Worm (Caenorhabditis elegans): ENCODE measurements around the gene nhr-9.
A peak's percentile ranks its signal among the peaks of the same experiment; 100 is the strongest.

Gene nhr-9

DNA sequence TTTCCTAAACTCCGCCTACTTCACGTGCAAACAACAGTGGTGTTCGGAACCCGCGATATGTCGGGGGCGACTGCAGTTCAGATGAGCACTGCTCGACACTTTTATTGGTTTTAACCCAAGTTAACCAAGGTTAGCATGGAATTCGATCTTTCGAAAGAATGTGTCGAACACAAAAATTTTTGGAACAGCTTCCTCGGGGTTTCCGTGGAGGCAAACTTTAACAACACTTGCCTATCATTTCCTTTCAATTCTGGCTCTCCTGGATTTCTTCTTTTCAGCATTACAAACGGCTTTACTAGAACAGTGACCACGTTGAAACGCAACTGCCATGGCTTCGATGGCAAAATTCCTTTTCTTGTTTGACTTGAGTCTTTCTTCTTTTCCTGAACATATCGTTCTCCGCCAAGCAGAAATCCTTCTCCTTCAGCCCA is 46.0 kb downstream of the nhr-9 start:
- TF ChIP-seq sup-37 (GFP tag; optimal IDR thresholded peaks at IDR 0.05) (no peak), nhr-20 (tag; optimal IDR thresholded peaks at IDR 0.05) (peak; percentile 42), nhr-71 (tag; optimal IDR thresholded peaks at IDR 0.05) (peak; percentile 74), hpl-2 (GFP tag; optimal IDR thresholded peaks at IDR 0.05) (peak; percentile 47), C16A3.4 (tag; optimal IDR thresholded peaks at IDR 0.05) (no peak), nhr-85 (tag) (peak; percentile 14), nhr-237 (tag; optimal IDR thresholded peaks at IDR 0.05) (no peak), ama-1 (optimal IDR thresholded peaks at IDR 0.05) (peak; percentile 92), jun-1 (tag; optimal IDR thresholded peaks at IDR 0.05) (peak; percentile 28), rnt-1 (tag; optimal IDR thresholded peaks at IDR 0.05) (peak; percentile 55), nhr-77 (tag; optimal IDR thresholded peaks at IDR 0.05) (peak; percentile 62), hlh-17 (GFP tag; optimal IDR thresholded peaks at IDR 0.05; ENCODE audit: borderline replicate concordance) (no peak), egl-27 (tag; optimal IDR thresholded peaks at IDR 0.05) (no peak), nhr-90 (tag; optimal IDR thresholded peaks at IDR 0.05; ENCODE audit: poor library complexity) (peak; percentile 76), zag-1 (tag; optimal IDR thresholded peaks at IDR 0.05) (no peak), efl-1 (optimal IDR thresholded peaks at IDR 0.05) (peak; percentile 19 to 41), efl-1 (GFP tag; optimal IDR thresholded peaks at IDR 0.05 in 1 of 2) (peak in 1 of 2 experiments; percentile 96), snu-23 (GFP tag; optimal IDR thresholded peaks at IDR 0.05) (peak; percentile 32), lin-35 (GFP tag; optimal IDR thresholded peaks at IDR 0.05) (peak in 1 of 2 experiments; percentile 73), nhr-19 (GFP tag; conservative IDR thresholded peaks at IDR 0.05) (peak; percentile 75), swsn-7 (tag; optimal IDR thresholded peaks at IDR 0.05) (peak; percentile 45), lin-14 (GFP tag; optimal IDR thresholded peaks at IDR 0.05) (peak; percentile 59), elt-3 (tag; optimal IDR thresholded peaks at IDR 0.05) (no peak), snpc-4 (tag; optimal IDR thresholded peaks at IDR 0.05) (peak; percentile 97), lsy-2 (tag; optimal IDR thresholded peaks at IDR 0.05) (peak; percentile 3 to 15), dpl-1 (GFP tag; optimal IDR thresholded peaks at IDR 0.05) (peak in 1 of 3 experiments; percentile 23), elt-2 (tag; optimal IDR thresholded peaks at IDR 0.05) (peak; percentile 92), C34B4.2 (tag; optimal IDR thresholded peaks at IDR 0.05) (no peak), skn-1 (tag; optimal IDR thresholded peaks at IDR 0.05) (no peak), fkh-4 (tag; optimal IDR thresholded peaks at IDR 0.05; ENCODE audit: borderline replicate concordance) (no peak), xbp-1 (tag; optimal IDR thresholded peaks at IDR 0.05) (no peak), lin-39 (tag; optimal IDR thresholded peaks at IDR 0.05) (peak; percentile 50), nhr-47 (tag; optimal IDR thresholded peaks at IDR 0.05) (peak; percentile 42), grh-1 (GFP tag; IDR thresholded peaks at IDR 0.05) (0 out of 2 replicates have a peak, but pooled peaks have one; percentile 31)

DNA sequence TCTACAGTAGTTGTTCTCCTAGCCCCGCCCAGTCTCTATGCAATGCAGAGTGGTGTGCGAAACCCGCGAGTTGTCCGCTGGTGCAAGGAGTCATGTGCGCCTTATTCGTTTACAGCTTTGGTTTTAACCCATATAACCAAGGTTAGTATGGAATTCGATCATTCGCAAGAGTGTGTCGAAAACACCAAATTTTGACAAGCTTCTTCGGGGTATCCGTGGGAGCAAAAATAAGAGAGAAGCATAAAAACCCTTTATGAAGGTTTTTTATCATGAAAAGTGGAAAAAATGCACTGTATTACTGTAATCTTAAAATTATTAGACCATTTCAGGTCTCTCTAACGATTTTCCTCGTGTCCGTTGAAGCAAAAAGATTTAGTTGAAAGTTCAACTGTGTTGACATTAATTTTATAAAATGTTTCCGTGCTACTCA is 46.9 kb downstream of the nhr-9 start:
- TF ChIP-seq nhr-84 (tag; optimal IDR thresholded peaks at IDR 0.05) (no peak), lin-15B (tag; optimal IDR thresholded peaks at IDR 0.05) (no peak), aha-1 (tag; optimal IDR thresholded peaks at IDR 0.05) (no peak), sox-4 (tag; optimal IDR thresholded peaks at IDR 0.05) (no peak), ceh-88 (GFP tag; IDR thresholded peaks at IDR 0.05) (0 out of 2 replicates have a peak, but pooled peaks have one; percentile 29), fos-1 (tag; optimal IDR thresholded peaks at IDR 0.05) (no peak), nhr-28 (tag; optimal IDR thresholded peaks at IDR 0.05) (no peak), fkh-4 (tag; optimal IDR thresholded peaks at IDR 0.05; ENCODE audit: borderline replicate concordance) (no peak), unc-130 (tag; optimal IDR thresholded peaks at IDR 0.05) (no peak), isw-1 (GFP tag; IDR thresholded peaks at IDR 0.05) (no peak), ztf-11 (tag; optimal IDR thresholded peaks at IDR 0.05) (no peak), dsc-1 (tag; optimal IDR thresholded peaks at IDR 0.05) (peak; percentile 33), hlh-17 (GFP tag; optimal IDR thresholded peaks at IDR 0.05; ENCODE audit: borderline replicate concordance) (no peak), sptf-1 (tag; optimal IDR thresholded peaks at IDR 0.05) (no peak), nhr-76 (tag; optimal IDR thresholded peaks at IDR 0.05) (no peak), nhr-12 (tag; optimal IDR thresholded peaks at IDR 0.05) (no peak), nhr-47 (tag; optimal IDR thresholded peaks at IDR 0.05) (peak; percentile 74), dpl-1 (GFP tag; optimal IDR thresholded peaks at IDR 0.05) (no peak), nhr-19 (GFP tag; conservative IDR thresholded peaks at IDR 0.05) (peak; percentile 67), swsn-7 (tag; optimal IDR thresholded peaks at IDR 0.05) (peak; percentile 56), hpl-2 (GFP tag; optimal IDR thresholded peaks at IDR 0.05) (no peak), mab-9 (GFP tag; IDR thresholded peaks at IDR 0.05) (no peak), nhr-237 (tag; optimal IDR thresholded peaks at IDR 0.05) (no peak), efl-3 (GFP tag; optimal IDR thresholded peaks at IDR 0.05) (no peak), ceh-63 (GFP tag; optimal IDR thresholded peaks at IDR 0.05) (no peak), rnt-1 (tag; optimal IDR thresholded peaks at IDR 0.05) (peak; percentile 33), tbx-2 (tag; optimal IDR thresholded peaks at IDR 0.05) (no peak), nhr-77 (tag; optimal IDR thresholded peaks at IDR 0.05) (no peak)
